Worm (Caenorhabditis elegans) whole organism, L3 larva: ENCODE results near the gene unc-46.

Source experiments
- ZK546.5 ChIP-seq: sonication (generic microtip); optimal IDR thresholded peaks from 2 replicates; lab custom pipeline; 2017; ENCODE audit warnings: missing biosample characterization, missing genetic modification characterization
- aly-2 ChIP-seq: fragments of 150-350 bp; optimal IDR thresholded peaks from 2 replicates; lab custom pipeline; 2014; ENCODE audit warnings: missing biosample characterization, missing genetic modification characterization
- egl-5 ChIP-seq: fragments of 150-350 bp; optimal IDR thresholded peaks from 2 replicates; lab custom pipeline; 2017; ENCODE audit warnings: missing biosample characterization, missing genetic modification reagents, missing genetic modification characterization, inconsistent platforms
- mdl-1 ChIP-seq: fragments of 150-350 bp; optimal IDR thresholded peaks from 2 replicates; lab custom pipeline; 2014; ENCODE audit warnings: missing biosample characterization, missing genetic modification characterization
- nfya-1 ChIP-seq: sonication (generic microtip); optimal IDR thresholded peaks from 2 replicates; lab custom pipeline; 2017; ENCODE audit warnings: missing genetic modification characterization, mild to moderate bottlenecking, missing compliant biosample characterization, antibody characterized with exemption, moderate library complexity; ENCODE audit not compliant: insufficient read depth
- skn-1 ChIP-seq: fragments of 150-350 bp; optimal IDR thresholded peaks from 2 replicates; lab custom pipeline; 2014; ENCODE audit warnings: missing biosample characterization, missing genetic modification characterization
- snpc-4 ChIP-seq: fragments of 150-350 bp; optimal IDR thresholded peaks from 2 replicates; lab custom pipeline; 2014; ENCODE audit warnings: missing biosample characterization, missing genetic modification characterization
- ztf-11 ChIP-seq: fragments of 150-350 bp; optimal IDR thresholded peaks from 2 replicates; lab custom pipeline; 2014; ENCODE audit warnings: missing biosample characterization, missing genetic modification characterization
- ztf-4 ChIP-seq: fragments of 150-350 bp; optimal IDR thresholded peaks from 2 replicates; lab custom pipeline; 2014; ENCODE audit warnings: missing biosample characterization, missing genetic modification characterization

- TF ChIP-seq skn-1 (tag; lab: Kevin White, UChicago): no peak
- TF ChIP-seq ztf-4 (tag; lab: Kevin White, UChicago): no peak
- TF ChIP-seq snpc-4: no peak
- no peak for TF ChIP-seq ZK546.5 (tag; lab: Kevin White, UChicago)
- TF ChIP-seq aly-2 (tag; lab: Kevin White, UChicago): no peak
- no peak for TF ChIP-seq nfya-1 (tag; lab: Kevin White, UChicago)
- TF ChIP-seq mdl-1: no peak
- no peak for TF ChIP-seq egl-5 (tag; lab: Kevin White, UChicago)
- no peak for TF ChIP-seq ztf-11 (tag; lab: Kevin White, UChicago)
Observed at ce11 chrV:5137919-5138318, 39.1 kb upstream of the unc-46 start, which contains the start of gene F14F9.3.
